Worm (Caenorhabditis elegans): ENCODE results near the gene daf-22.
A peak's percentile ranks its signal among the peaks of the same experiment; 100 is the strongest.

daf-22 gene

ce11 chrII:12425644-12426222, at the start of gene daf-22:
Gene daf-22 (minus strand): TSS chrII:12425694.
- no peak for TF ChIP-seq unc-130 (GFP tag; optimal IDR thresholded peaks at IDR 0.05)
- no peak for TF ChIP-seq nhr-237 (tag; optimal IDR thresholded peaks at IDR 0.05)
- TF ChIP-seq unc-62 (GFP tag; optimal IDR thresholded peaks at IDR 0.05 in 1 of 2) = no peak
- no peak for TF ChIP-seq unc-62 (tag; optimal IDR thresholded peaks at IDR 0.05)
- TF ChIP-seq nhr-102 (tag; optimal IDR thresholded peaks at IDR 0.05) = peak; percentile 6
- TF ChIP-seq ztf-11 (tag; optimal IDR thresholded peaks at IDR 0.05) = no peak
- TF ChIP-seq hlh-11 (tag; optimal IDR thresholded peaks at IDR 0.05) = peak; percentile 70
- TF ChIP-seq pqm-1 (tag; optimal IDR thresholded peaks at IDR 0.05) = peak; percentile 76
- peak; percentile 36 for TF ChIP-seq nhr-6 (tag; optimal IDR thresholded peaks at IDR 0.05)
- TF ChIP-seq nhr-28 (tag; optimal IDR thresholded peaks at IDR 0.05) = peak; percentile 100
- TF ChIP-seq lsy-2 (tag; optimal IDR thresholded peaks at IDR 0.05) = peak in 1 of 2 experiments; percentile 40
- TF ChIP-seq daf-16 (GFP tag; optimal IDR thresholded peaks at IDR 0.05) = no peak
- peak; percentile 75 for TF ChIP-seq daf-16 (tag; optimal IDR thresholded peaks at IDR 0.05)
- TF ChIP-seq ceh-32 (tag; optimal IDR thresholded peaks at IDR 0.05; ENCODE audit: poor library complexity) = no peak
- TF ChIP-seq mes-2 (tag; optimal IDR thresholded peaks at IDR 0.05; ENCODE audit: poor library complexity, severe bottlenecking) = peak; percentile 45
- TF ChIP-seq nhr-77 (tag; optimal IDR thresholded peaks at IDR 0.05) = peak; percentile 72
- peak; percentile 53 for TF ChIP-seq mep-1 (tag; optimal IDR thresholded peaks at IDR 0.05)
- peak; percentile 74 for TF ChIP-seq dmd-6 (GFP tag; IDR thresholded peaks at IDR 0.05)
- TF ChIP-seq zip-11 (GFP tag; IDR thresholded peaks at IDR 0.05) = no peak
- peak; percentile 93 for TF ChIP-seq dve-1 (tag; optimal IDR thresholded peaks at IDR 0.05; ENCODE audit: insufficient read depth)
- TF ChIP-seq cey-2 (tag; optimal IDR thresholded peaks at IDR 0.05; ENCODE audit: borderline replicate concordance, insufficient read depth) = peak; percentile 40

ce11 chrII:12473406-12473805, 47.9 kb upstream of the daf-22 start, which contains the start of gene srg-17:
Gene srg-17 (plus strand): TSS chrII:12473706.
- TF ChIP-seq arid-1 (GFP tag; conservative IDR thresholded peaks at IDR 0.05) (no peak), aha-1 (tag) (peak; percentile 72)

- TF ChIP-seq skn-1 (tag; optimal IDR thresholded peaks at IDR 0.05) (no peak), zfp-3 (GFP tag; conservative IDR thresholded peaks at IDR 0.05) (no peak), unc-62 (GFP tag; optimal IDR thresholded peaks at IDR 0.05 in 1 of 2) (peak in 1 of 2 experiments; percentile 21), unc-62 (tag; optimal IDR thresholded peaks at IDR 0.05) (no peak), F44E2.7 (GFP tag; IDR thresholded peaks at IDR 0.05) (no peak), lin-29 (GFP tag; IDR thresholded peaks at IDR 0.05) (no peak)
Observed at ce11 chrII:12471138-12471855, 45.8 kb upstream of the daf-22 start, which contains the start of the genes F15A4.5 and phat-8. Gene F15A4.5 (minus strand): TSS chrII:12471238. Gene phat-8 (plus strand): TSS chrII:12471805.

ce11 chrII:12467047-12467446, 41.6 kb upstream of the daf-22 start, which contains the start of gene srg-16:
Gene srg-16 (plus strand): TSS chrII:12467133.
- TF ChIP-seq F10B5.3 (tag; optimal IDR thresholded peaks at IDR 0.05) = no peak
- TF ChIP-seq nhr-102 (tag; optimal IDR thresholded peaks at IDR 0.05) = no peak
- no peak for TF ChIP-seq tag-97 (GFP tag; IDR thresholded peaks at IDR 0.05)
- TF ChIP-seq egl-43 (GFP tag; IDR thresholded peaks at IDR 0.05) = no peak
- no peak for TF ChIP-seq mes-2 (tag; optimal IDR thresholded peaks at IDR 0.05; ENCODE audit: poor library complexity, severe bottlenecking)
- 0 out of 2 replicates have a peak, but pooled peaks have one; percentile 7 for TF ChIP-seq F26F4.8 (GFP tag; conservative IDR thresholded peaks at IDR 0.05)
- no peak for TF ChIP-seq nhr-6 (tag; optimal IDR thresholded peaks at IDR 0.05)
- no peak for TF ChIP-seq ZK546.5 (tag; optimal IDR thresholded peaks at IDR 0.05)

- TF ChIP-seq jun-1 (tag; optimal IDR thresholded peaks at IDR 0.05) (no peak), tra-1 (GFP tag; IDR thresholded peaks at IDR 0.05) (no peak), lim-7 (GFP tag; IDR thresholded peaks at IDR 0.05) (no peak), attf-4 (tag; optimal IDR thresholded peaks at IDR 0.05) (no peak), nhr-111 (GFP tag; optimal IDR thresholded peaks at IDR 0.05) (no peak), nhr-41 (GFP tag; IDR thresholded peaks at IDR 0.05) (no peak), duxl-1 (tag; optimal IDR thresholded peaks at IDR 0.05; ENCODE audit: poor library complexity) (no peak), tag-97 (GFP tag; IDR thresholded peaks at IDR 0.05) (no peak), zag-1 (tag; optimal IDR thresholded peaks at IDR 0.05) (no peak), ceh-44 (GFP tag; IDR thresholded peaks at IDR 0.05) (no peak), php-3 (GFP tag; IDR thresholded peaks at IDR 0.05) (no peak), zfp-3 (GFP tag; conservative IDR thresholded peaks at IDR 0.05) (no peak), zip-2 (tag; optimal IDR thresholded peaks at IDR 0.05) (no peak), mdt-29 (GFP tag; IDR thresholded peaks at IDR 0.05) (no peak)
Observed at ce11 chrII:12465557-12465956, 40.1 kb upstream of the daf-22 start, which contains the start of gene sre-37. Gene sre-37 (plus strand): TSS chrII:12465857.

Data from whole organism, L4 larva.